Fruit fly (Drosophila melanogaster) whole organism, adult: ENCODE data around the gene CG12945.

Experiments
- CG11617 ChIP-seq: fragments of 200-800 bp; sonication (Bioruptor generic); optimal IDR thresholded peaks from 2 replicates; lab custom pipeline; 2017; ENCODE audit warnings: mild to moderate bottlenecking, missing biosample characterization, missing genetic modification reagents, missing genetic modification characterization
- CG12768 ChIP-seq: fragments of 200-800 bp; sonication (Bioruptor generic); optimal IDR thresholded peaks from 2 replicates; lab custom pipeline; 2017; ENCODE audit warnings: missing biosample characterization, missing genetic modification characterization, mild to moderate bottlenecking, moderate library complexity, missing genetic modification reagents
- CG14711 ChIP-seq: fragments of 200-800 bp; sonication (Bioruptor generic); optimal IDR thresholded peaks from 2 replicates; lab custom pipeline; 2018; ENCODE audit warnings: missing biosample characterization, mild to moderate bottlenecking, missing genetic modification characterization, moderate library complexity
- CG1620 ChIP-seq: fragments of 200-800 bp; sonication (Bioruptor generic); optimal IDR thresholded peaks from 2 replicates; lab custom pipeline; 2016; ENCODE audit warnings: missing biosample characterization, missing genetic modification characterization
- CG33017 ChIP-seq: fragments of 200-800 bp; sonication (Bioruptor generic); optimal IDR thresholded peaks from 2 replicates; lab custom pipeline; 2018; ENCODE audit warnings: missing biosample characterization, mild to moderate bottlenecking, missing genetic modification characterization, moderate library complexity
- CG5204 ChIP-seq: fragments of 200-800 bp; sonication (Bioruptor generic); optimal IDR thresholded peaks from 2 replicates; lab custom pipeline; 2016; ENCODE audit warnings: missing biosample characterization, missing genetic modification characterization
- CG7045 ChIP-seq: fragments of 200-800 bp; sonication (Bioruptor generic); optimal IDR thresholded peaks from 2 replicates; lab custom pipeline; 2017; ENCODE audit warnings: missing biosample characterization, mild to moderate bottlenecking, missing genetic modification characterization
- CG7101 ChIP-seq: fragments of 200-800 bp; sonication (Bioruptor generic); optimal IDR thresholded peaks from 2 replicates; lab custom pipeline; 2018; ENCODE audit warnings: missing biosample characterization, mild to moderate bottlenecking, missing genetic modification characterization, moderate library complexity
- Clk ChIP-seq: fragments of 200-800 bp; sonication (Bioruptor generic); optimal IDR thresholded peaks from 2 replicates; lab custom pipeline; 2017; ENCODE audit warnings: missing biosample characterization, missing genetic modification characterization
- Crg-1 ChIP-seq: fragments of 200-800 bp; sonication (Bioruptor generic); optimal IDR thresholded peaks from 2 replicates; lab custom pipeline; 2016; ENCODE audit warnings: missing biosample characterization, missing genetic modification characterization
- Hr96 ChIP-seq: fragments of 200-800 bp; sonication (Bioruptor generic); optimal IDR thresholded peaks from 2 replicates; lab custom pipeline; 2016; ENCODE audit warnings: missing biosample characterization, missing genetic modification characterization
- Mnt ChIP-seq: fragments of 200-800 bp; sonication (Bioruptor generic); optimal IDR thresholded peaks from 2 replicates; lab custom pipeline; 2016; ENCODE audit warnings: missing biosample characterization, mild to moderate bottlenecking, missing genetic modification characterization
- bab1 ChIP-seq: fragments of 200-800 bp; sonication (Bioruptor generic); optimal IDR thresholded peaks from 3 replicates; lab custom pipeline; 2019; ENCODE audit warnings: missing biosample characterization, mild to moderate bottlenecking, missing genetic modification characterization, moderate library complexity
- cic ChIP-seq: fragments of 200-800 bp; sonication (Bioruptor generic); optimal IDR thresholded peaks from 2 replicates; lab custom pipeline; 2017; ENCODE audit warnings: missing biosample characterization, mild to moderate bottlenecking, missing genetic modification characterization, moderate library complexity
- cnc ChIP-seq, 2 experiments: fragments of >200 bp; optimal IDR thresholded peaks; 2 replicates each; lab custom pipeline; 2017
- kay ChIP-seq: fragments of 200-800 bp; sonication (Bioruptor generic); peaks from one replicate; lab custom pipeline; 2016; ENCODE audit warnings: missing biosample characterization, missing genetic modification characterization, borderline replicate concordance
- ovo ChIP-seq: fragments of 200-800 bp; sonication (Bioruptor generic); optimal IDR thresholded peaks from 2 replicates; lab custom pipeline; 2016; ENCODE audit warnings: missing biosample characterization, missing genetic modification characterization
- pad ChIP-seq: fragments of 200-800 bp; sonication (Bioruptor generic); optimal IDR thresholded peaks from 3 replicates; lab custom pipeline; 2017; ENCODE audit warnings: missing biosample characterization, missing genetic modification characterization, mild to moderate bottlenecking, moderate library complexity, missing genetic modification reagents
- tj ChIP-seq: fragments of 200-800 bp; sonication (Bioruptor generic); optimal IDR thresholded peaks from 3 replicates; lab custom pipeline; 2017; ENCODE audit warnings: missing biosample characterization, mild to moderate bottlenecking, missing genetic modification characterization, moderate library complexity
- toe ChIP-seq: fragments of 200-800 bp; sonication (Bioruptor generic); optimal IDR thresholded peaks from 2 replicates; lab custom pipeline; 2016; ENCODE audit warnings: missing biosample characterization, missing genetic modification characterization

CG12945 gene

DNA sequence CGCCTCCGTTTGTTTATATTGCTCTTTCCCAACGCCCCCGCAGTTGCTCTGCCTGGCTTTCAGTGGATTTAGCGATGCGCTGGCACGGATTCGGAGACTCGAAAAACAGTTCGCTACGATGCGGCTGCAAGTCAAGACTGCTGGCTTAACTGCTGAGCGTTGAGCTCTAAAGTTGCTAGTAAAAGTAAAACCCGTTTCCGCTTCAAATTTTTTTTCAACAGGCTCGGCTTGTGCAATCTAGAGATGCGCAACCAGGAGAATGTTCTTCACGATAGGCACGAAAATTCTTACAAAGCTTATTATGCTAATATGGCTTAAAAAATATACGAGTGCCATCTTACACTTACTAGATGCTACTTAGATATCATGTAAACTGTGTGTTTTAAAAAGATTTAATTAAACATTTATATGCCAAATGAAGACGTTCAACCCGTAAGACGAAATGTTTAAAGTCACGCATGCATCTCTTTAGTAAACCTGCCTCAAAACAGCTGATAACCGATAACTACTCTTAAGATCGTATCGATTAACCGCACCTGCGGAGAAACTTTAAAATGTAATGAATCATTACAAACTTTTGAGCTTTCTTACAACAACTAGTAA is 43.6 kb downstream of the CG12945 start, which contains the start of gene CG12948:
Gene CG12948 (minus strand): TSS at position 473 of the 603 bp plus-strand sequence.
- no peak for TF ChIP-seq Hr96
- TF ChIP-seq CG11617 = peak; percentile 61
- TF ChIP-seq tj (GFP tag; lab: Kevin White, UChicago) = peak; percentile 43
- peak; percentile 40 for TF ChIP-seq pad (GFP tag; lab: Kevin White, UChicago)
- no peak for TF ChIP-seq cnc (optimal IDR thresholded peaks at IDR 0.05; lab: Kevin White, UChicago)
- peak; percentile 64 for TF ChIP-seq CG33017 (tag; lab: Kevin White, UChicago)
- peak; percentile 68 for TF ChIP-seq bab1 (GFP tag; lab: Kevin White, UChicago)
- TF ChIP-seq ovo = no peak
- peak; percentile 9 for TF ChIP-seq cic (GFP tag; lab: Kevin White, UChicago)
- no peak for TF ChIP-seq toe (GFP tag; lab: Kevin White, UChicago)
- TF ChIP-seq CG7101 (tag; lab: Kevin White, UChicago) = peak; percentile 77
- peak; percentile 61 for TF ChIP-seq Mnt (GFP tag; lab: Kevin White, UChicago)
- no peak for TF ChIP-seq kay (GFP tag; lab: Kevin White, UChicago)
- TF ChIP-seq CG1620 (GFP tag; lab: Kevin White, UChicago) = peak; percentile 65
- TF ChIP-seq Crg-1 (GFP tag; lab: Kevin White, UChicago) = peak; percentile 43
- peak; percentile 63 for TF ChIP-seq CG14711 (tag; lab: Kevin White, UChicago)
- peak; percentile 36 for TF ChIP-seq CG12768 (GFP tag; lab: Kevin White, UChicago)
- TF ChIP-seq CG5204 (GFP tag; lab: Kevin White, UChicago) = no peak
- no peak for TF ChIP-seq Clk (GFP tag; lab: Kevin White, UChicago)
- TF ChIP-seq CG7045 (GFP tag; lab: Kevin White, UChicago) = peak; percentile 27

DNA sequence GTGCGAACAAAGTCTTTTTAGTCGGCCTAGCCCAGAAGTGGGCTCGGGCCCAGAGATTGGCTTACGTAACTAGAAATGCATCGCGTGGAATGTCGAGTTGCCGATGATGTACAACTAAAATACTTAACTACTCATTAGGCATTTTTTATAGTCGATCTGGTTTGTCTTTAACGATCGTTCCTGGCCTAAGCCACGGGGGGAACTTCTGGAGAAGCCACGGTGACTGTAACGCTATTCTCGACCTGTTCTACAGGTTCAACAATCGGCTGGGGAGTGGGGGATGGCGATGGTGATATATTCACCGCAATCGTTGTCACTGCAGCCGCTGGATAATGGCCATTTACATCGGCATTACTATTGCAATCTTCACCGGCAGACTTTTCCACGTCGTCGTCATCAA is 44.8 kb downstream of the CG12945 start, which contains the start of gene CG34409:
Gene CG34409 (minus strand): TSS at position 101 of the 400 bp plus-strand sequence.
- TF ChIP-seq CG14711 (tag; lab: Kevin White, UChicago) (no peak), cnc (optimal IDR thresholded peaks at IDR 0.05; lab: Kevin White, UChicago) (no peak), kay (GFP tag; lab: Kevin White, UChicago) (no peak), CG33017 (tag; lab: Kevin White, UChicago) (no peak), CG1620 (GFP tag; lab: Kevin White, UChicago) (no peak), Mnt (GFP tag; lab: Kevin White, UChicago) (no peak), bab1 (GFP tag; lab: Kevin White, UChicago) (no peak)

DNA sequence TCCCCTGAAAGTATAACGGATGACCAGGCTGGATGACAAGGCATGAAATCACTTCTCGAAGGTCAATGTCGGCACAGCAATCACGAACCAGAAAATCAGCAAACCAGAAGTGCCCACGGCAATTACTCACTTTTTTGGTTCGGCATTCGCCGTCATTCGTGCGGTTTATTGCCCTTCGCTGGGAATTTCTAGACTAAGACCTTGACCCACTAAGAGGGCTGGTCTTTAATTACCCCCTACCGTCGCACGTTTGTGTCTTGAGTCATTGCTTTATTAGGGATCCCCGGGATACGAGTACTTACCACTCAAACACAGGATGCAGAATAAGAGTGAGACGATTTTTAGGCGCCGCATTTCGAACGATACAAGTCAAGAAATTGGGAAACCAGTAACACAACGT is 45.6 kb downstream of the CG12945 start:
- TF ChIP-seq pad (GFP tag; lab: Kevin White, UChicago) = no peak
- TF ChIP-seq Mnt (GFP tag; lab: Kevin White, UChicago) = no peak
- no peak for TF ChIP-seq Crg-1 (GFP tag; lab: Kevin White, UChicago)
- TF ChIP-seq ovo = no peak
- TF ChIP-seq tj (GFP tag; lab: Kevin White, UChicago) = no peak
- no peak for TF ChIP-seq CG7101 (tag; lab: Kevin White, UChicago)
- TF ChIP-seq cnc (optimal IDR thresholded peaks at IDR 0.05; lab: Kevin White, UChicago) = no peak
- TF ChIP-seq CG14711 (tag; lab: Kevin White, UChicago) = no peak
- no peak for TF ChIP-seq kay (GFP tag; lab: Kevin White, UChicago)
- TF ChIP-seq CG12768 (GFP tag; lab: Kevin White, UChicago) = no peak
- TF ChIP-seq toe (GFP tag; lab: Kevin White, UChicago) = no peak
- no peak for TF ChIP-seq CG7045 (GFP tag; lab: Kevin White, UChicago)
- TF ChIP-seq cic (GFP tag; lab: Kevin White, UChicago) = no peak

DNA sequence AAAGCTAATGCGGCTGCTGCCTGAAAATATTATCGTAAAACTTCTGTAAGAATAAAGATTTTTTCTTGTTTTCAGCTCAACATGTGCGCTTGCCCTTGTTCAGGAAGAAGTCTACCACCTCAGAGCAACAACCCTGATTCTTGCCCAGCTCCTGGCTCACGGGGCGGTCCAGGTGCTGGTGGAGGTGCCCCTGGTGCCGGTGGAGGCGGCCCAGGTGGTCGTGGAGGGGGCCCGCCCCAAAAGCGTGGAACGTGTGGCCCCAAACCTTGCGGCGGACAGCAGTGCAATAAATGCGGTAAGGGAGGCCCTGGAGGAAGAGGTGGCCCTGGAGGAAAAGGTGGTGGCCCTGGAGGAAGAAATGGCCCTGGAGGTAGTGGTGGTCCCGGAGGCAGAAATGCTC is 47.0 kb downstream of the CG12945 start:
- no peak for TF ChIP-seq CG33017 (tag; lab: Kevin White, UChicago)

DNA sequence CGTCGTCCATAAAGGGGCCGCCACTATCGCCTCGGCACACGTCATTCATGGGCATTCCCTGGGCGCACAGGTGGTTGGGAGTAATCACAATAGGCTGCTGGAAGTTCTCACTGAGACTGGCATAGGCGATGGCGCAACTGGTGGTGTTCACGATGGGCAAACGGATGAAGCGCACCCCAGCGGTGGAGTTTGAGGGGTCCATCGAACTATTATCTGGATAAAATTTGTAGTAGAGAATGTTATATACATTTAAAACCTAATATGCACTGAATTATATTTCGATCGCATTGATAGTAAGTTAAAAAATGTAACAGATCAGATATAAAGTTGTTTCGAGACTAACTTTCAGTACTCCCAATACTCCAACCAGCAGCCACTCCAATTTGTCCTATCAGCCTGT is 47.8 kb downstream of the CG12945 start, which contains the start of gene CG31415:
Gene CG31415 (plus strand): TSS at position 301 of the 400 bp plus-strand sequence.
- TF ChIP-seq kay (GFP tag; lab: Kevin White, UChicago) = no peak
- no peak for TF ChIP-seq CG33017 (tag; lab: Kevin White, UChicago)
- TF ChIP-seq CG7045 (GFP tag; lab: Kevin White, UChicago) = no peak
- no peak for TF ChIP-seq Hr96
- TF ChIP-seq pad (GFP tag; lab: Kevin White, UChicago) = no peak
- TF ChIP-seq CG11617 = no peak

- TF ChIP-seq cic (GFP tag; lab: Kevin White, UChicago) = no peak
- no peak for TF ChIP-seq cnc (optimal IDR thresholded peaks at IDR 0.05; lab: Kevin White, UChicago)
- no peak for TF ChIP-seq Hr96
- TF ChIP-seq Crg-1 (GFP tag; lab: Kevin White, UChicago) = no peak
- peak; percentile 2 for TF ChIP-seq CG7101 (tag; lab: Kevin White, UChicago)
- no peak for TF ChIP-seq tj (GFP tag; lab: Kevin White, UChicago)
- peak; percentile 12 for TF ChIP-seq Mnt (GFP tag; lab: Kevin White, UChicago)
- TF ChIP-seq CG7045 (GFP tag; lab: Kevin White, UChicago) = no peak
- no peak for TF ChIP-seq ovo
- no peak for TF ChIP-seq pad (GFP tag; lab: Kevin White, UChicago)
- TF ChIP-seq toe (GFP tag; lab: Kevin White, UChicago) = no peak
- no peak for TF ChIP-seq CG33017 (tag; lab: Kevin White, UChicago)
- TF ChIP-seq CG5204 (GFP tag; lab: Kevin White, UChicago) = no peak
- peak; percentile 58 for TF ChIP-seq kay (GFP tag; lab: Kevin White, UChicago)
- TF ChIP-seq CG12768 (GFP tag; lab: Kevin White, UChicago) = no peak
- no peak for TF ChIP-seq CG14711 (tag; lab: Kevin White, UChicago)
- TF ChIP-seq bab1 (GFP tag; lab: Kevin White, UChicago) = no peak
- TF ChIP-seq CG1620 (GFP tag; lab: Kevin White, UChicago) = no peak
- TF ChIP-seq Clk (GFP tag; lab: Kevin White, UChicago) = no peak
- TF ChIP-seq CG11617 = peak; percentile 10
These were observed 50.3 kb downstream of the CG12945 start, which contains the start of gene Pnn for dm6 chr3R:9740713-9741112. Gene Pnn (plus strand): TSS chr3R:9740899.
